Worm (Caenorhabditis elegans): ENCODE results near the gene F29G6.1.

DNA sequence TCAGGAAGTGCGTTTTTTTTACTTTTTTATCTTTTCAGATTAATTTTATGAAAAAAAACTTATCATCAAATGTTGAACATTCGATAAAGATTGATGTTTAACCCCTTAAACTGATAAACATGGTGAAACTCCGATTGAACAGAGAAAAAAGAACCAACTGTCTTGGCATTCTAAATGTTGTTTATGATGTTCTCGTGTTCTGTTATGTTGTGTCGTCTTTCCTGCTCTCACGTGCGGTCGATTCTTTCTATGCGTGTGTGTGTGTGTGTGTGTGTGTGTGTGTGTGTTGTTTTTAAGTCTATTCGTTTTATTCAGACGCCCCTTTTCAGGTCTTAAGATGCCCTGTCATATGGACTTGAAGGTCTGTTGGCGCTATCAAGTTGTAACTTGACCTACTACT, 32.5 kb upstream of the F29G6.1 start:
- TF ChIP-seq nfya-1 (tag; optimal IDR thresholded peaks at IDR 0.05; ENCODE audit: borderline replicate concordance, insufficient read depth): no peak
- no peak for TF ChIP-seq pha-4 (tag; optimal IDR thresholded peaks at IDR 0.05)
- TF ChIP-seq ztf-25 (GFP tag; IDR thresholded peaks at IDR 0.05): no peak

Data from whole organism, young adult.